Fruit fly (Drosophila melanogaster) whole organism: Measurements from ENCODE around the gene CG2129.

Experiments used
- pan ChIP-seq: fragments of >200 bp; optimal IDR thresholded peaks from 2 replicates; lab custom pipeline; 2017
- usp ChIP-seq: fragments of >200 bp; optimal IDR thresholded peaks from 2 replicates; lab custom pipeline; 2017; ENCODE audit warnings: missing biosample characterization, missing genetic modification characterization, mixed read lengths

- TF ChIP-seq pan, result no peak
- no peak for TF ChIP-seq usp (GFP tag; lab: Kevin White, UChicago)
These were observed 34.2 kb downstream of the CG2129 start for dm6 chrX:8179858-8180257.
